Worm (Caenorhabditis elegans) whole organism, L2 larva: ENCODE results near the gene rskd-1.

Experiments used
- R02D3.7 ChIP-seq: fragments of 150-350 bp; optimal IDR thresholded peaks from 2 replicates; lab custom pipeline; 2014; ENCODE audit warnings: missing biosample characterization, missing genetic modification characterization
- skn-1 ChIP-seq: sonication (generic microtip); optimal IDR thresholded peaks from 2 replicates; lab custom pipeline; 2017; ENCODE audit warnings: missing biosample characterization, missing genetic modification characterization

DNA sequence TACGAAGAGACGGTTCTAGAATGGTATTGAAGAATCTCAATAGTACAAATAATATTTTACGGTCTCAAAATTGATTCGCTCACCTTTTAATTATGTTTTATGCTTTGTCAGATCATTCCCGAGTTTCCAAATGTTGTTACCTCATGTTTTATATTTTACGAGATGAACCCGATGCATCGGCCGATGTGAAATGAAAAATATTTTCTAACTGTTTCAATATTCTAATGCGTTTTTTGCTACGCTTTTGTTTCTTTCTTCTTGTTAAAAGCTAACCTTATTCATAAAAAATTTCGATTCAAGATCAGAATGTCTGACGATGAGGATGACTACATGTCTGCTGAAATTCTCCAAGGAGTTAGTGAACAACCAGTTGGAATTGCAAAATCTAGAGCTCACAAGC is 37.4 kb downstream of the rskd-1 start, which contains the start of gene T04H1.5:
- TF ChIP-seq skn-1 (tag; lab: Kevin White, UChicago): no peak
- no peak for TF ChIP-seq R02D3.7 (tag; lab: Kevin White, UChicago)
